Fruit fly (Drosophila melanogaster): Measurements from ENCODE around the gene trbd.

DNA sequence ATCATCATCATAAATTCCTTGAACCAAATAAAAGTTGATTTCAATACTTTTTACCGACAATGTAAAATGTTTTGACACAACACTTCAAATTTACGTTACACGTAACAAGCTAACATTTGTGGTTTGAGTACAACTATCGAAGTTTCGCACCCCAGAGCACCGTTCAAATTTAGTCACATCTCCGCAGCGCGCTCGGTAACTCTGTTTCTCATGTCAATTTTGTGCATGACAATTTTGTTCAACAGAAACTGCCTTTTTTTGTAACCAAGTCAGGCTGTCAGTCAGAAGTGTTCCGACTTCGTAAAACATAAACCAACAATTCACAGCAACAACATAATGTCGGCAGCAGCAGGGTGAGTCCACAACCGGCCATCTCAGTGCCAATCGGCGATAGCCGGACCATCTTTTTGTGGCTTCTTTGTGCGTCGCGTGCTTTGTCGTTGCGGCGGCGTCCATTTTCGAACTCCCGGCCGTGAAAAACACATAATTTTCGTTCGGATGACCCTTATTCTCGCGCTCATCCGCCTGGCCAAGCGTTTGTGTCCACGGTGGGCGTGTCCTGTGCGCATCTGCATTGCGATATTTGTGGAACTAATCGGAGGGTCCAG lies 33.0 kb downstream of the trbd start, which contains the start of gene p23:
- TF ChIP-seq N (GFP tag; optimal IDR thresholded peaks at IDR 0.05) (no peak), dmrt93B (GFP tag; optimal IDR thresholded peaks at IDR 0.05) (no peak), GATAd (GFP tag; optimal IDR thresholded peaks at IDR 0.05) (no peak), psq (GFP tag; optimal IDR thresholded peaks at IDR 0.05) (no peak), Jra (GFP tag; optimal IDR thresholded peaks at IDR 0.05) (no peak)

All from whole organism, wandering third instar larva.